Fruit fly (Drosophila melanogaster): ENCODE measurements around the gene Hs3st-B.
A peak's percentile ranks its signal among the peaks of the same experiment; 100 is the strongest.

The Hs3st-B gene

DNA sequence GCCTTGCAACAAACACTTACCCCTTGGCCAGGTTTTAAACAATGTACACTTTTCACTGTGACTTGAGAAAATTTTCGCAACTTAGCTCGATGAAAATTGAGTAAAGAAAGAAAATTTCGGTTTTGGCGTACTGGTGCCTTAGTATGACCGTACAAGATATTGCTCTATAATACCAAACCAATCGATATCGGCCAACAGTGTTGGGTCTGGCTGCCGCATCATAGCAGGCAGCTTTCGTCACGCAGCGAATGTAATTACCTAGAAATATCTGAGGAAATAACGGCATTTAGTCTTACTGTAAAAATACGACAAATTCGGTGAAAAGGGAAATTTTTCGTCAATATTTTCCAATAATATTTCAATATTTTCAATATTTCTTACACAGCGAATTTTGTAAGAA lies 40.4 kb upstream of the Hs3st-B start, which contains the start of gene Ulp1 (continued):
- no peak for TF ChIP-seq btn (GFP tag; optimal IDR thresholded peaks at IDR 0.05)
- no peak for TF ChIP-seq CG7556 (GFP tag; optimal IDR thresholded peaks at IDR 0.05)
- no peak for TF ChIP-seq dm (GFP tag; optimal IDR thresholded peaks at IDR 0.05)
- no peak for TF ChIP-seq CG10979 (tag; optimal IDR thresholded peaks at IDR 0.05)
- TF ChIP-seq Lhr (GFP tag; optimal IDR thresholded peaks at IDR 0.05): peak; percentile 60
- TF ChIP-seq hbn (GFP tag; IDR thresholded peaks at IDR 0.05; ENCODE audit: partially characterized antibody): no peak
- peak; percentile 2 for TF ChIP-seq NC2β (GFP tag; optimal IDR thresholded peaks at IDR 0.05)
- peak; percentile 38 for TF ChIP-seq CHES-1-like (GFP tag; optimal IDR thresholded peaks at IDR 0.05)
- TF ChIP-seq Max (GFP tag; optimal IDR thresholded peaks at IDR 0.05): no peak
- TF ChIP-seq chinmo (GFP tag; IDR thresholded peaks at IDR 0.05; ENCODE audit: partially characterized antibody): no peak
- no peak for TF ChIP-seq CG11560 (tag; IDR thresholded peaks at IDR 0.05)
- no peak for TF ChIP-seq CG4730 (GFP tag; IDR thresholded peaks at IDR 0.05)
- no peak for TF ChIP-seq MTF-1 (GFP tag; optimal IDR thresholded peaks at IDR 0.05; ENCODE audit: borderline replicate concordance)
- no peak for TF ChIP-seq cas (GFP tag; IDR thresholded peaks at IDR 0.05)
- TF ChIP-seq zf30C (GFP tag; optimal IDR thresholded peaks at IDR 0.05): no peak
- no peak for TF ChIP-seq Sox100B (GFP tag; optimal IDR thresholded peaks at IDR 0.05)
- no peak for TF ChIP-seq pnt (GFP tag; optimal IDR thresholded peaks at IDR 0.05)
- TF ChIP-seq dysf (GFP tag; IDR thresholded peaks at IDR 0.05): no peak
- no peak for TF ChIP-seq Jarid2 (GFP tag; optimal IDR thresholded peaks at IDR 0.05)
- TF ChIP-seq br (optimal IDR thresholded peaks at IDR 0.05): no peak
- TF ChIP-seq CG15479 (GFP tag; optimal IDR thresholded peaks at IDR 0.05): no peak
- TF ChIP-seq Gug (GFP tag; IDR thresholded peaks at IDR 0.05): no peak
- TF ChIP-seq Antp (GFP tag; optimal IDR thresholded peaks at IDR 0.05): peak; percentile 38
- no peak for TF ChIP-seq nau (GFP tag; optimal IDR thresholded peaks at IDR 0.05)
- no peak for TF ChIP-seq B-H1 (GFP tag; IDR thresholded peaks at IDR 0.05)
- no peak for TF ChIP-seq CG7963 (GFP tag; IDR thresholded peaks at IDR 0.05; ENCODE audit: partially characterized antibody)
- TF ChIP-seq CG11695 (GFP tag; IDR thresholded peaks at IDR 0.05): no peak
- TF ChIP-seq bbx (GFP tag; IDR thresholded peaks at IDR 0.05; ENCODE audit: partially characterized antibody): peak; percentile 45
- no peak for TF ChIP-seq cato (GFP tag; optimal IDR thresholded peaks at IDR 0.05; ENCODE audit: borderline replicate concordance)
- no peak for TF ChIP-seq dmrt11E (tag; optimal IDR thresholded peaks at IDR 0.05)
- no peak for TF ChIP-seq CG3065 (GFP tag; optimal IDR thresholded peaks at IDR 0.05)
- no peak for TF ChIP-seq otp (GFP tag; IDR thresholded peaks at IDR 0.05)
- no peak for TF ChIP-seq mirr (GFP tag; optimal IDR thresholded peaks at IDR 0.05)
- 0 out of 3 replicates have a peak, but pooled peaks have one; percentile 25 for TF ChIP-seq HLH4C (GFP tag; IDR thresholded peaks at IDR 0.05; ENCODE audit: partially characterized antibody)
- TF ChIP-seq Med (GFP tag): peak; percentile 87
- peak; percentile 30 for TF ChIP-seq sug (tag; optimal IDR thresholded peaks at IDR 0.05)
- TF ChIP-seq HLHmδ (GFP tag; optimal IDR thresholded peaks at IDR 0.05): no peak
- peak; percentile 31 for TF ChIP-seq Hr3 (GFP tag; optimal IDR thresholded peaks at IDR 0.05)
- TF ChIP-seq Hmx (GFP tag; optimal IDR thresholded peaks at IDR 0.05): no peak
- TF ChIP-seq maf-S (GFP tag; optimal IDR thresholded peaks at IDR 0.05): no peak
- no peak for TF ChIP-seq CG9437 (GFP tag; optimal IDR thresholded peaks at IDR 0.05)
- TF ChIP-seq CG18764 (GFP tag; optimal IDR thresholded peaks at IDR 0.05): no peak
- TF ChIP-seq Dbx (GFP tag; IDR thresholded peaks at IDR 0.05): no peak
- no peak for TF ChIP-seq CG12104 (GFP tag; optimal IDR thresholded peaks at IDR 0.05)
- no peak for TF ChIP-seq Six4 (GFP tag; optimal IDR thresholded peaks at IDR 0.05)
- TF ChIP-seq slp2 (GFP tag; optimal IDR thresholded peaks at IDR 0.05): no peak
- peak; percentile 18 for TF ChIP-seq ind (GFP tag; optimal IDR thresholded peaks at IDR 0.05)
- no peak for TF ChIP-seq klu (GFP tag; IDR thresholded peaks at IDR 0.05)
- peak; percentile 84 for TF ChIP-seq CTCF (GFP tag; optimal IDR thresholded peaks at IDR 0.05)
- TF ChIP-seq Fer1 (GFP tag; optimal IDR thresholded peaks at IDR 0.05): peak; percentile 13
- no peak for TF ChIP-seq wdn (GFP tag; IDR thresholded peaks at IDR 0.05)
- no peak for TF ChIP-seq CG10209 (GFP tag; optimal IDR thresholded peaks at IDR 0.05)
- TF ChIP-seq CG1603 (tag; optimal IDR thresholded peaks at IDR 0.05): peak; percentile 78
